Worm (Caenorhabditis elegans): ENCODE results near the gene F46C8.3.

DNA sequence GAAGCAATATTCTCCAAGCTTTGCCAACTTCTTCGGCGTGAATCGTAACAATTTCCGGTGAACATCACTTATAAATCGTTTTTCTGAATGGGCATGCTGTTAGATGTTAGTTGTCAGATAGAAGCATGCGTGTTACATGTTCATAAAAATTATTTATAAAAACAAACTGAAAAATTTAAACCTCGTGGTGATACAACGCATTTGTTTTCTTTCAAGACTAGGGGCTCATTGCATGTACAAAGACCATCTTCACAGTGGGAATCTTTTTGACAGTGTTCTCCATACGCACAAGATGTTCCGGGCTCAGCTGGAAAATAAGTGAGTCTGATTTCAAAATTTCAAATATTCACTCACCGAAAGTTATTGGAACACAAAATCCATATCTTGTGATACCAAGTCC lies 12.7 kb upstream of the F46C8.3 start:
- TF ChIP-seq bed-3 (GFP tag; optimal IDR thresholded peaks at IDR 0.05) (no peak), nhr-76 (tag; optimal IDR thresholded peaks at IDR 0.05) (no peak)
